Worm (Caenorhabditis elegans) whole organism, L3 larva: ENCODE results near the gene srv-8.
A peak's percentile ranks its signal among the peaks of the same experiment; 100 is the strongest.

ENCODE experiments used
- aly-2 ChIP-seq: fragments of 150-350 bp; optimal IDR thresholded peaks from 2 replicates; lab custom pipeline; 2014; ENCODE audit warnings: missing biosample characterization, missing genetic modification characterization
- ama-1 ChIP-seq: fragments of 150-350 bp; optimal IDR thresholded peaks from 2 replicates; lab custom pipeline; 2018
- ceh-28 ChIP-seq: fragments of 150-350 bp; optimal IDR thresholded peaks from 2 replicates; lab custom pipeline; 2014; ENCODE audit warnings: missing biosample characterization, missing genetic modification reagents, missing genetic modification characterization
- ceh-82 ChIP-seq: fragments of 150-350 bp; optimal IDR thresholded peaks from 2 replicates; lab custom pipeline; 2014; ENCODE audit warnings: missing biosample characterization, missing genetic modification characterization
- ceh-9 ChIP-seq: sonication (generic microtip); optimal IDR thresholded peaks from 2 replicates; lab custom pipeline; 2018; ENCODE audit warnings: missing biosample characterization, missing genetic modification characterization
- daf-12 ChIP-seq: fragments of 150-350 bp; optimal IDR thresholded peaks from 2 replicates; lab custom pipeline; 2014; ENCODE audit warnings: missing biosample characterization, missing genetic modification reagents, missing genetic modification characterization
- elt-2 ChIP-seq: sonication (generic microtip); optimal IDR thresholded peaks from 2 replicates; lab custom pipeline; 2016; ENCODE audit warnings: missing genetic modification reagents, mild to moderate bottlenecking, missing genetic modification characterization, missing compliant biosample characterization
- elt-3 ChIP-seq, 3 experiments: fragments of 150-350 bp in 1 of 3; sonication (generic microtip) in 2 of 3; optimal IDR thresholded peaks; 2 replicates in 2 of 3; 4 replicates in 1 of 3; lab custom pipeline; 2014 to 2017; ENCODE audit warnings: missing biosample characterization in 3 of 3, missing genetic modification characterization in 3 of 3
- eor-1 ChIP-seq, 2 experiments: fragments of 150-350 bp; optimal IDR thresholded peaks; 2 replicates each; lab custom pipeline; 2014 to 2018; ENCODE audit warnings: missing biosample characterization in 2 of 2, missing genetic modification characterization in 2 of 2
- fkh-10 ChIP-seq: sonication (generic microtip); optimal IDR thresholded peaks from 2 replicates; lab custom pipeline; 2017; ENCODE audit warnings: missing biosample characterization, missing genetic modification reagents, missing genetic modification characterization
- hmg-11 ChIP-seq: sonication (generic microtip); optimal IDR thresholded peaks from 2 replicates; lab custom pipeline; 2016; ENCODE audit warnings: missing genetic modification characterization, missing compliant biosample characterization
- jun-1 ChIP-seq: fragments of 150-350 bp; optimal IDR thresholded peaks from 2 replicates; lab custom pipeline; 2014; ENCODE audit warnings: missing biosample characterization, missing genetic modification reagents, missing genetic modification characterization
- lin-15B ChIP-seq: fragments of 150-350 bp; optimal IDR thresholded peaks from 2 replicates; lab custom pipeline; 2014; ENCODE audit warnings: missing biosample characterization, missing genetic modification characterization
- lin-39 ChIP-seq: fragments of 150-350 bp; optimal IDR thresholded peaks from 2 replicates; lab custom pipeline; 2018; ENCODE audit warnings: missing biosample characterization, missing genetic modification reagents, missing genetic modification characterization
- lsy-12 ChIP-seq: sonication (generic microtip); optimal IDR thresholded peaks from 2 replicates; lab custom pipeline; 2016; ENCODE audit warnings: mild to moderate bottlenecking, missing genetic modification characterization, missing compliant biosample characterization
- nfya-1 ChIP-seq: sonication (generic microtip); optimal IDR thresholded peaks from 2 replicates; lab custom pipeline; 2017; ENCODE audit warnings: missing genetic modification characterization, mild to moderate bottlenecking, missing compliant biosample characterization, antibody characterized with exemption, moderate library complexity; ENCODE audit not compliant: insufficient read depth
- nhr-11 ChIP-seq: fragments of 150-350 bp; optimal IDR thresholded peaks from 2 replicates; lab custom pipeline; 2014; ENCODE audit warnings: missing biosample characterization, missing genetic modification characterization
- nhr-23 ChIP-seq: fragments of 150-350 bp; optimal IDR thresholded peaks from 2 replicates; lab custom pipeline; 2014; ENCODE audit warnings: missing biosample characterization, missing genetic modification reagents, missing genetic modification characterization
- nhr-25 ChIP-seq: sonication (generic microtip); optimal IDR thresholded peaks from 2 replicates; lab custom pipeline; 2017; ENCODE audit warnings: missing biosample characterization, missing genetic modification characterization
- nhr-43 ChIP-seq: sonication (generic microtip); optimal IDR thresholded peaks from 2 replicates; lab custom pipeline; 2016; ENCODE audit warnings: mild to moderate bottlenecking, missing genetic modification characterization, missing compliant biosample characterization; ENCODE audit not compliant: poor library complexity, severe bottlenecking
- nhr-67 ChIP-seq: fragments of 150-350 bp; optimal IDR thresholded peaks from 2 replicates; lab custom pipeline; 2014; ENCODE audit warnings: missing biosample characterization, missing genetic modification characterization
- nhr-76 ChIP-seq: fragments of 150-350 bp; sonication (generic microtip); optimal IDR thresholded peaks from 5 replicates; lab custom pipeline; 2014; ENCODE audit warnings: missing biosample characterization, missing genetic modification characterization
- nhr-77 ChIP-seq: fragments of 150-350 bp; optimal IDR thresholded peaks from 2 replicates; lab custom pipeline; 2014; ENCODE audit warnings: missing biosample characterization, missing genetic modification characterization
- pha-4 ChIP-seq: fragments of 150-350 bp; optimal IDR thresholded peaks from 2 replicates; lab custom pipeline; 2014; ENCODE audit warnings: missing biosample characterization, missing genetic modification reagents, missing genetic modification characterization
- pqm-1 ChIP-seq: fragments of 150-350 bp; optimal IDR thresholded peaks from 2 replicates; lab custom pipeline; 2017; ENCODE audit warnings: missing biosample characterization, missing genetic modification characterization, inconsistent platforms
- sea-2 ChIP-seq: fragments of 150-350 bp; sonication (generic microtip); optimal IDR thresholded peaks from 4 replicates; lab custom pipeline; 2014; ENCODE audit warnings: missing biosample characterization, missing genetic modification reagents, missing genetic modification characterization
- skn-1 ChIP-seq: fragments of 150-350 bp; optimal IDR thresholded peaks from 2 replicates; lab custom pipeline; 2014; ENCODE audit warnings: missing biosample characterization, missing genetic modification characterization
- snpc-4 ChIP-seq: fragments of 150-350 bp; optimal IDR thresholded peaks from 2 replicates; lab custom pipeline; 2014; ENCODE audit warnings: missing biosample characterization, missing genetic modification characterization
- tbx-2 ChIP-seq: sonication (generic microtip); optimal IDR thresholded peaks from 2 replicates; lab custom pipeline; 2016; ENCODE audit warnings: mild to moderate bottlenecking, missing genetic modification characterization, missing compliant biosample characterization
- unc-62 ChIP-seq: fragments of 150-350 bp; sonication (generic microtip); optimal IDR thresholded peaks from 4 replicates; lab custom pipeline; 2014; ENCODE audit warnings: missing biosample characterization, missing genetic modification reagents, missing genetic modification characterization
- zag-1 ChIP-seq: fragments of 150-350 bp; optimal IDR thresholded peaks from 2 replicates; lab custom pipeline; 2014; ENCODE audit warnings: missing biosample characterization, missing genetic modification characterization
- ztf-11 ChIP-seq: fragments of 150-350 bp; optimal IDR thresholded peaks from 2 replicates; lab custom pipeline; 2014; ENCODE audit warnings: missing biosample characterization, missing genetic modification characterization

Gene srv-8

ce11 chrV:13464123-13464522 lies 43.6 kb upstream of the srv-8 start:
- no peak for TF ChIP-seq sea-2
- no peak for TF ChIP-seq fkh-10
- TF ChIP-seq nhr-11 (tag; lab: Kevin White, UChicago): no peak
- TF ChIP-seq skn-1 (tag; lab: Kevin White, UChicago): peak; percentile 49
- TF ChIP-seq nhr-25: peak; percentile 34
- TF ChIP-seq nhr-76 (tag; lab: Kevin White, UChicago): no peak
- TF ChIP-seq ceh-9 (tag; lab: Kevin White, UChicago): no peak
- no peak for TF ChIP-seq unc-62 (GFP tag; lab: Kevin White, UChicago)
- no peak for TF ChIP-seq nhr-43 (tag; lab: Kevin White, UChicago)
- TF ChIP-seq tbx-2 (tag; lab: Kevin White, UChicago): no peak
- TF ChIP-seq daf-12 (tag; lab: Kevin White, UChicago): no peak
- peak; percentile 9 for TF ChIP-seq elt-2 (tag; lab: Kevin White, UChicago)
- no peak for TF ChIP-seq lin-39 (tag; lab: Kevin White, UChicago)

ce11 chrV:13462974-13463373 lies 42.4 kb upstream of the srv-8 start, which contains the start of gene frm-10:
TSS of gene frm-10 (plus strand) at chrV:13463207.
- peak; percentile 68 for TF ChIP-seq ceh-28
- TF ChIP-seq ceh-82 (tag; lab: Kevin White, UChicago): no peak
- TF ChIP-seq tbx-2 (tag; lab: Kevin White, UChicago): no peak
- peak; percentile 45 for TF ChIP-seq lin-39 (tag; lab: Kevin White, UChicago)
- no peak for TF ChIP-seq nhr-67 (tag; lab: Kevin White, UChicago)
- peak; percentile 28 for TF ChIP-seq jun-1 (tag; lab: Kevin White, UChicago)
- peak; percentile 87 for TF ChIP-seq pha-4
- TF ChIP-seq nhr-43 (tag; lab: Kevin White, UChicago): peak; percentile 12
- no peak for TF ChIP-seq ama-1 (lab: Kevin White, UChicago)
- TF ChIP-seq lsy-12: peak; percentile 9
- peak; percentile 36 for TF ChIP-seq nhr-25
- TF ChIP-seq snpc-4 (tag; lab: Kevin White, UChicago): peak; percentile 51
- TF ChIP-seq ceh-9 (tag; lab: Kevin White, UChicago): no peak
- peak; percentile 53 for TF ChIP-seq lin-15B (tag; lab: Kevin White, UChicago)
- no peak for TF ChIP-seq unc-62 (GFP tag; lab: Kevin White, UChicago)
- no peak for TF ChIP-seq fkh-10
- peak; percentile 31 for TF ChIP-seq nhr-11 (tag; lab: Kevin White, UChicago)
- peak; percentile 28 for TF ChIP-seq skn-1 (tag; lab: Kevin White, UChicago)
- peak; percentile 67 for TF ChIP-seq nfya-1 (tag; lab: Kevin White, UChicago)
- peak; percentile 53 for TF ChIP-seq nhr-23 (tag; lab: Kevin White, UChicago)
- TF ChIP-seq hmg-11 (tag; lab: Kevin White, UChicago): peak; percentile 90
- no peak for TF ChIP-seq zag-1 (tag; lab: Kevin White, UChicago)
- peak; percentile 89 for TF ChIP-seq elt-2 (tag; lab: Kevin White, UChicago)
- TF ChIP-seq pqm-1 (tag; lab: Kevin White, UChicago): peak; percentile 100

ce11 chrV:13459323-13459722 lies 38.8 kb upstream of the srv-8 start, which contains the start of gene bath-39:
TSS of gene bath-39 (plus strand) at chrV:13459459.
- TF ChIP-seq pha-4 (peak; percentile 27), ztf-11 (tag; lab: Kevin White, UChicago) (no peak), lin-15B (tag; lab: Kevin White, UChicago) (peak; percentile 12), elt-2 (tag; lab: Kevin White, UChicago) (peak; percentile 1)

- TF ChIP-seq nhr-43 (tag; lab: Kevin White, UChicago) (no peak), nhr-25 (no peak), hmg-11 (tag; lab: Kevin White, UChicago) (peak; percentile 39), lin-39 (tag; lab: Kevin White, UChicago) (no peak), eor-1 (tag; optimal IDR thresholded peaks at IDR 0.05; lab: Kevin White, UChicago) (no peak), elt-3 (tag; optimal IDR thresholded peaks at IDR 0.05; lab: Kevin White, UChicago) (no peak), elt-2 (tag; lab: Kevin White, UChicago) (peak; percentile 5), ceh-82 (tag; lab: Kevin White, UChicago) (no peak), nhr-77 (tag; lab: Kevin White, UChicago) (no peak), lin-15B (tag; lab: Kevin White, UChicago) (peak; percentile 20), aly-2 (tag; lab: Kevin White, UChicago) (no peak)
Observed at ce11 chrV:13457858-13458257, 37.3 kb upstream of the srv-8 start, which contains the start of gene F25H9.2. TSS of gene F25H9.2 (plus strand) at chrV:13458083.
